Worm (Caenorhabditis elegans): ENCODE data around the gene B0391.14.

DNA sequence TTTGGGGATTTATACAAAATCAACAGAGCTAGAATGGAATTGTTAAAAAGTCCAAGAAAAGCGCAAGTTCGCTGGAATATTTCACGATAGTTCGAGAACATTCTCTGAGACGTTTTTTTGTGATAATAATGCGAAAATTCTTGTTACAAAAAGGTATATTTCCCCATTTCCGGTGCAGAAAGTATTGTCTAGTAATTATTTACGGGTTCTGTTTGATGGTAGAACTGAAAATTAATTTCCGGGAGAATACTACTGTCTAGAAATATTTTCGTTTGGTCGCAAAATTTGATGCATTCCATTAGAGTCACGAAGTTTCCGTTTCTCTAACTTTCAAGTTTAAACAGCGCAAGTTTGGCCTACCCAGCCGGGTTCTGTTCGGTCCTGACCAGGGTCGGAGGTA, 29.9 kb upstream of the B0391.14 start, which contains the start of gene str-248:
- TF ChIP-seq fkh-4 (tag; optimal IDR thresholded peaks at IDR 0.05; ENCODE audit: borderline replicate concordance) (no peak), ama-1 (optimal IDR thresholded peaks at IDR 0.05) (no peak), nhr-237 (tag; optimal IDR thresholded peaks at IDR 0.05) (no peak), snu-23 (GFP tag; optimal IDR thresholded peaks at IDR 0.05) (no peak), unc-62 (GFP tag; optimal IDR thresholded peaks at IDR 0.05) (no peak), tbx-2 (tag; optimal IDR thresholded peaks at IDR 0.05) (no peak), unc-86 (tag; optimal IDR thresholded peaks at IDR 0.05) (no peak), dpl-1 (GFP tag; optimal IDR thresholded peaks at IDR 0.05) (no peak), pag-3 (tag; optimal IDR thresholded peaks at IDR 0.05; ENCODE audit: borderline replicate concordance, insufficient read depth) (no peak), zip-4 (GFP tag; optimal IDR thresholded peaks at IDR 0.05) (no peak), nhr-90 (tag; optimal IDR thresholded peaks at IDR 0.05; ENCODE audit: poor library complexity) (no peak), nhr-76 (tag; optimal IDR thresholded peaks at IDR 0.05) (no peak)

Data from whole organism, L1 larva.